Fruit fly (Drosophila melanogaster) whole organism, embryonic: ENCODE results near the gene Tmtc4.

Experiments
- BEAF-32 ChIP-seq: fragments of 200-800 bp; sonication (Bioruptor generic); optimal IDR thresholded peaks from 3 replicates; lab custom pipeline; 2017; ENCODE audit warnings: missing biosample characterization, missing genetic modification characterization, mild to moderate bottlenecking, moderate library complexity, missing genetic modification reagents
- BtbVII ChIP-seq: fragments of 200-800 bp; sonication (Bioruptor generic); optimal IDR thresholded peaks from 3 replicates; lab custom pipeline; 2017; ENCODE audit warnings: missing biosample characterization, mild to moderate bottlenecking, missing genetic modification characterization
- CG11560 ChIP-seq: fragments of 200-800 bp; sonication (Bioruptor generic); IDR thresholded peaks from 3 replicates; pipeline ENCODE4 v1.3.6; 2022; ENCODE audit warnings: missing biosample characterization, missing genetic modification characterization
- CG12769 ChIP-seq: fragments of 200-800 bp; sonication (Bioruptor generic); optimal IDR thresholded peaks from 2 replicates; lab custom pipeline; 2019; ENCODE audit warnings: missing biosample characterization, mild to moderate bottlenecking, missing genetic modification characterization, moderate library complexity
- CG14860 ChIP-seq: fragments of 200-800 bp; sonication (Bioruptor generic); IDR thresholded peaks from 3 replicates; pipeline ENCODE4 v1.3.6; 2022; ENCODE audit warnings: missing biosample characterization, missing genetic modification characterization; ENCODE audit not compliant: partially characterized antibody
- CG14965 ChIP-seq: fragments of 200-800 bp; sonication (Bioruptor generic); optimal IDR thresholded peaks from 2 replicates; lab custom pipeline; 2016; ENCODE audit warnings: missing biosample characterization, missing genetic modification characterization, borderline replicate concordance
- CG15479 ChIP-seq: fragments of 200-800 bp; sonication (Bioruptor generic); optimal IDR thresholded peaks from 3 replicates; lab custom pipeline; 2019; ENCODE audit warnings: missing biosample characterization, mild to moderate bottlenecking, missing genetic modification characterization, moderate library complexity
- CG16813 ChIP-seq: fragments of 200-800 bp; sonication (Bioruptor generic); IDR thresholded peaks from 3 replicates; pipeline ENCODE4 v1.3.6; 2022; ENCODE audit warnings: missing biosample characterization, missing genetic modification characterization; ENCODE audit not compliant: partially characterized antibody
- CG16863 ChIP-seq: fragments of 200-800 bp; sonication (Bioruptor generic); optimal IDR thresholded peaks from 3 replicates; lab custom pipeline; 2016; ENCODE audit warnings: missing biosample characterization, missing genetic modification characterization
- CG17359 ChIP-seq: fragments of 200-800 bp; sonication (Bioruptor generic); optimal IDR thresholded peaks from 3 replicates; lab custom pipeline; 2018; ENCODE audit warnings: missing biosample characterization, mild to moderate bottlenecking, missing genetic modification characterization, moderate library complexity
- CG17361 ChIP-seq: fragments of 200-800 bp; sonication (Bioruptor generic); IDR thresholded peaks from 3 replicates; pipeline ENCODE4 v1.3.6; 2022; ENCODE audit warnings: missing biosample characterization, missing genetic modification characterization
- CG17829 ChIP-seq: fragments of 200-800 bp; optimal IDR thresholded peaks from 2 replicates; lab custom pipeline; 2019; ENCODE audit warnings: missing biosample characterization, mild to moderate bottlenecking, missing genetic modification characterization, moderate library complexity
- CG2116 ChIP-seq: fragments of 200-800 bp; sonication (Bioruptor generic); optimal IDR thresholded peaks from 3 replicates; lab custom pipeline; 2018; ENCODE audit warnings: missing biosample characterization, mild to moderate bottlenecking, missing genetic modification characterization
- CG30403 ChIP-seq: fragments of 200-800 bp; sonication (Bioruptor generic); optimal IDR thresholded peaks from 3 replicates; lab custom pipeline; 2016; ENCODE audit warnings: missing biosample characterization, missing genetic modification characterization
- CG30431 ChIP-seq: fragments of 200-800 bp; sonication (Bioruptor generic); optimal IDR thresholded peaks from 2 replicates; lab custom pipeline; 2017; ENCODE audit warnings: missing biosample characterization, missing genetic modification characterization
- CG33557 ChIP-seq: fragments of 200-800 bp; sonication (Bioruptor generic); optimal IDR thresholded peaks from 2 replicates; lab custom pipeline; 2019; ENCODE audit warnings: missing biosample characterization, mild to moderate bottlenecking, missing genetic modification characterization, moderate library complexity
- CG4328 ChIP-seq: fragments of 200-800 bp; sonication (Bioruptor generic); optimal IDR thresholded peaks from 3 replicates; lab custom pipeline; 2017; ENCODE audit warnings: missing biosample characterization, missing genetic modification reagents, missing genetic modification characterization
- CG7556 ChIP-seq: fragments of 200-800 bp; sonication (Bioruptor generic); optimal IDR thresholded peaks from 2 replicates; lab custom pipeline; 2017; ENCODE audit warnings: missing biosample characterization, mild to moderate bottlenecking, missing genetic modification characterization
- CG7786 ChIP-seq: fragments of 200-800 bp; sonication (Bioruptor generic); optimal IDR thresholded peaks from 2 replicates; lab custom pipeline; 2016; ENCODE audit warnings: missing biosample characterization, missing genetic modification characterization
- CG8765 ChIP-seq: fragments of 200-800 bp; sonication (Bioruptor generic); IDR thresholded peaks from 2 replicates; pipeline ENCODE4 v1.3.6; 2022; ENCODE audit warnings: missing biosample characterization, missing genetic modification characterization
- Dad ChIP-seq: fragments of 200-800 bp; sonication (Bioruptor generic); optimal IDR thresholded peaks from 3 replicates; lab custom pipeline; 2016; ENCODE audit warnings: missing biosample characterization, missing genetic modification characterization
- Dfd ChIP-seq, 2 experiments: fragments of >200 bp; optimal IDR thresholded peaks; 2 replicates each; lab custom pipeline; 2017; ENCODE audit warnings: missing biosample characterization in 2 of 2, missing genetic modification characterization in 2 of 2
- Ets65A ChIP-seq: fragments of 200-800 bp; sonication (Bioruptor generic); peaks from one replicate; lab custom pipeline; 2016; ENCODE audit warnings: missing biosample characterization, missing genetic modification characterization
- HLH3B ChIP-seq: fragments of 200-800 bp; sonication (Bioruptor generic); IDR thresholded peaks from 2 replicates; pipeline ENCODE4 v1.3.6; 2022; ENCODE audit warnings: missing biosample characterization, missing genetic modification characterization
- Max ChIP-seq: fragments of 200-800 bp; sonication (Bioruptor generic); optimal IDR thresholded peaks from 2 replicates; lab custom pipeline; 2016; ENCODE audit warnings: missing biosample characterization, mild to moderate bottlenecking, missing genetic modification characterization
- Med ChIP-seq: fragments of 200-800 bp; sonication (Bioruptor generic); peaks from one replicate; lab custom pipeline; 2016; ENCODE audit warnings: missing biosample characterization, missing genetic modification characterization, mild to moderate bottlenecking, inconsistent platforms, moderate library complexity
- Meics ChIP-seq: fragments of 200-800 bp; sonication (Bioruptor generic); optimal IDR thresholded peaks from 2 replicates; lab custom pipeline; 2017; ENCODE audit warnings: missing biosample characterization, mild to moderate bottlenecking, missing genetic modification characterization
- Mes4 ChIP-seq: fragments of 200-800 bp; sonication (Bioruptor generic); optimal IDR thresholded peaks from 2 replicates; lab custom pipeline; 2016; ENCODE audit warnings: missing biosample characterization, missing genetic modification characterization
- Myb ChIP-seq: fragments of 200-800 bp; sonication (Bioruptor generic); optimal IDR thresholded peaks from 2 replicates; lab custom pipeline; 2016; ENCODE audit warnings: missing biosample characterization, missing genetic modification characterization
- NK7.1 ChIP-seq: fragments of 200-800 bp; sonication (Bioruptor generic); optimal IDR thresholded peaks from 3 replicates; lab custom pipeline; 2016; ENCODE audit warnings: missing biosample characterization, missing genetic modification characterization
- Pdp1 ChIP-seq, 2 experiments: fragments of 200-800 bp; sonication (Bioruptor generic); optimal IDR thresholded peaks; 3 replicates each; lab custom pipeline; 2016; ENCODE audit warnings: missing biosample characterization in 2 of 2, missing genetic modification characterization in 2 of 2, mild to moderate bottlenecking in 1 of 2, moderate library complexity in 1 of 2
- Scr ChIP-seq: fragments of 200-800 bp; sonication (Bioruptor generic); IDR thresholded peaks from 2 replicates; pipeline ENCODE4 v1.3.6; 2022; ENCODE audit warnings: missing biosample characterization, missing genetic modification characterization; ENCODE audit not compliant: partially characterized antibody
- TFAM ChIP-seq: fragments of 200-800 bp; sonication (Bioruptor generic); optimal IDR thresholded peaks from 2 replicates; lab custom pipeline; 2017; ENCODE audit warnings: missing biosample characterization, missing genetic modification characterization, inconsistent platforms
- Trl ChIP-seq, 3 experiments: fragments of >200 bp in 2 of 3; fragments of 200-800 bp in 1 of 3; sonication (Bioruptor generic) in 1 of 3; optimal IDR thresholded peaks; 2 replicates in 1 of 3; 3 replicates in 2 of 3; lab custom pipeline; 2016 to 2017; ENCODE audit warnings: missing biosample characterization in 1 of 3, missing genetic modification characterization in 1 of 3
- amos ChIP-seq: fragments of 200-800 bp; sonication (Bioruptor generic); IDR thresholded peaks from 2 replicates; pipeline ENCODE4 v1.3.6; 2022; ENCODE audit warnings: missing biosample characterization, missing genetic modification characterization; ENCODE audit not compliant: partially characterized antibody
- az2 ChIP-seq: fragments of 200-800 bp; sonication (Bioruptor generic); optimal IDR thresholded peaks from 3 replicates; lab custom pipeline; 2016; ENCODE audit warnings: missing biosample characterization, missing genetic modification characterization
- bowl ChIP-seq: fragments of 200-800 bp; sonication (Bioruptor generic); IDR thresholded peaks from 2 replicates; pipeline ENCODE4 v1.3.6; 2022; ENCODE audit warnings: missing biosample characterization, missing genetic modification characterization
- br ChIP-seq: fragments of >200 bp; optimal IDR thresholded peaks from 2 replicates; lab custom pipeline; 2017
- dimm ChIP-seq: fragments of 200-800 bp; sonication (Bioruptor generic); IDR thresholded peaks from 2 replicates; pipeline ENCODE4 v1.3.6; 2022; ENCODE audit warnings: missing biosample characterization, missing genetic modification characterization
- dysf ChIP-seq: fragments of 200-800 bp; sonication (Bioruptor generic); IDR thresholded peaks from 3 replicates; pipeline ENCODE4 v1.3.6; 2022; ENCODE audit warnings: missing biosample characterization, missing genetic modification characterization
- fd3F ChIP-seq: fragments of 200-800 bp; sonication (Bioruptor generic); optimal IDR thresholded peaks from 2 replicates; lab custom pipeline; 2018; ENCODE audit warnings: missing biosample characterization, mild to moderate bottlenecking, missing genetic modification characterization, moderate library complexity
- gfzf ChIP-seq: fragments of 200-800 bp; sonication (Bioruptor generic); optimal IDR thresholded peaks from 2 replicates; lab custom pipeline; 2016; ENCODE audit warnings: missing biosample characterization, mild to moderate bottlenecking, missing genetic modification characterization, moderate library complexity
- gsb ChIP-seq: fragments of 200-800 bp; sonication (Bioruptor generic); IDR thresholded peaks from 2 replicates; pipeline ENCODE4 v1.3.6; 2022; ENCODE audit warnings: missing biosample characterization, missing genetic modification characterization
- lilli ChIP-seq: fragments of 200-800 bp; sonication (Bioruptor generic); optimal IDR thresholded peaks from 3 replicates; lab custom pipeline; 2016; ENCODE audit warnings: missing biosample characterization, missing genetic modification characterization
- pnt ChIP-seq: fragments of 200-800 bp; sonication (Bioruptor generic); optimal IDR thresholded peaks from 3 replicates; lab custom pipeline; 2016; ENCODE audit warnings: missing biosample characterization, missing genetic modification characterization
- repo ChIP-seq: fragments of 200-800 bp; sonication (Bioruptor generic); optimal IDR thresholded peaks from 2 replicates; lab custom pipeline; 2016; ENCODE audit warnings: missing biosample characterization, missing genetic modification characterization
- ssp ChIP-seq: fragments of 200-800 bp; sonication (Bioruptor generic); IDR thresholded peaks from 2 replicates; pipeline ENCODE4 v1.3.6; 2022; ENCODE audit warnings: missing biosample characterization, missing genetic modification characterization
- twi ChIP-seq: fragments of 200-800 bp; optimal IDR thresholded peaks from 2 replicates; lab custom pipeline; 2019; ENCODE audit warnings: missing biosample characterization, mild to moderate bottlenecking, missing genetic modification characterization, moderate library complexity
- tx ChIP-seq: fragments of 200-800 bp; sonication (Bioruptor generic); optimal IDR thresholded peaks from 2 replicates; lab custom pipeline; 2016; ENCODE audit warnings: missing biosample characterization, missing genetic modification characterization
- zf30C ChIP-seq: fragments of 200-800 bp; sonication (Bioruptor generic); optimal IDR thresholded peaks from 3 replicates; lab custom pipeline; 2018; ENCODE audit warnings: missing biosample characterization, mild to moderate bottlenecking, missing genetic modification characterization

Tmtc4 gene

DNA sequence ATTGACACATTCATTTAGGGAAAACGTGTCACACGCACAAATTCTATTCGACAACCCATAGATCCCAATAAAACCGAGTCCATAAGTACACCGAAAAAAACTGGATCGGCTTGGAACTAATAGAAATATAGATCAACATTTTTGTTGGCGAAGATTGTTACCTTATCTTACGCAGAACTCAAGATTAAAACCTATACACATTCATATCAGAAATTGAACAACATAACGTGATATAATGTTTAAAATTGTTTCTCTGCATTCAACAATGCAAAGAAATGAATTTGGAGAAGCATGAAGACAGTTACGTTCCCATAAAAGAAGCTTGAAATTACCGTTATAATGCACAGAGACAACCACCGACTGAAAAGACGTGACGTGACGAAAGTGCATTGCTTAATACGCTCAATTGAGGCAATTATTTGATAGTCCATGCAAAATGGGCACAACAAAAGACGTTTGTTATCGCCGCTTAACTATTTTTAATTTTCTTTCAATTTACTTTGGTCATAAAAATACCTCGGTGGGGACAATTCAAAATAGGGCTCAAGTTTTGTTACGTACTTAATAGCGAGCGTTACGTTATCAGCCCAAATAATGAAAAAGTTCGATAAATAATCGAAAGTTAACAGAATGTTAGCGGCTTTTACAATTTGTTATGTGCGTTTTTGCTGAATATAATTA, 10.8 kb upstream of the Tmtc4 start, which contains the start of gene SerRS-m (continued):
- TF ChIP-seq Dfd (GFP tag; optimal IDR thresholded peaks at IDR 0.05; lab: Kevin White, UChicago) = no peak
- TF ChIP-seq NK7.1 (GFP tag; lab: Kevin White, UChicago) = no peak
- TF ChIP-seq twi (tag; lab: Kevin White, UChicago) = no peak
- peak; percentile 11 for TF ChIP-seq lilli
- TF ChIP-seq Meics = no peak
- no peak for TF ChIP-seq amos (GFP tag; lab: Robert Waterston, UW)
- TF ChIP-seq pnt (GFP tag; lab: Kevin White, UChicago) = no peak
- no peak for TF ChIP-seq CG30431
- no peak for TF ChIP-seq CG16863
- no peak for TF ChIP-seq BEAF-32 (GFP tag; lab: Kevin White, UChicago)
- TF ChIP-seq Dad (GFP tag; lab: Kevin White, UChicago) = no peak
- no peak for TF ChIP-seq CG11560 (tag; lab: Robert Waterston, UW)
- TF ChIP-seq Ets65A = peak; percentile 34
- TF ChIP-seq bowl (GFP tag; lab: Robert Waterston, UW) = no peak
- no peak for TF ChIP-seq dysf (GFP tag; lab: Robert Waterston, UW)
- TF ChIP-seq CG16813 (GFP tag; lab: Robert Waterston, UW) = no peak
- no peak for TF ChIP-seq CG17361
- no peak for TF ChIP-seq Scr
- peak; percentile 22 for TF ChIP-seq CG7556 (GFP tag; lab: Kevin White, UChicago)
- peak; percentile 15 for TF ChIP-seq CG17829 (tag; lab: Kevin White, UChicago)
- TF ChIP-seq dimm = no peak
- no peak for TF ChIP-seq Trl (optimal IDR thresholded peaks at IDR 0.05; lab: Kevin White, UChicago)
- TF ChIP-seq Trl (GFP tag; optimal IDR thresholded peaks at IDR 0.05; lab: Kevin White, UChicago) = no peak
- no peak for TF ChIP-seq br
- TF ChIP-seq CG4328 (GFP tag; lab: Kevin White, UChicago) = no peak
- TF ChIP-seq TFAM (GFP tag; lab: Kevin White, UChicago) = no peak
- TF ChIP-seq ssp = no peak
- no peak for TF ChIP-seq Mes4 (GFP tag; lab: Kevin White, UChicago)
- TF ChIP-seq az2 (GFP tag; lab: Kevin White, UChicago) = no peak
- TF ChIP-seq Max = no peak
- TF ChIP-seq zf30C (GFP tag; lab: Kevin White, UChicago) = peak; percentile 11
- no peak for TF ChIP-seq BtbVII (GFP tag; lab: Kevin White, UChicago)
- TF ChIP-seq CG33557 (GFP tag; lab: Kevin White, UChicago) = no peak
- no peak for TF ChIP-seq CG12769
- peak; percentile 75 for TF ChIP-seq Med (GFP tag; lab: Kevin White, UChicago)
- no peak for TF ChIP-seq CG30403 (GFP tag; lab: Kevin White, UChicago)
- TF ChIP-seq repo (GFP tag; lab: Kevin White, UChicago) = no peak
- TF ChIP-seq fd3F (GFP tag; lab: Kevin White, UChicago) = no peak
- no peak for TF ChIP-seq gfzf (GFP tag; lab: Kevin White, UChicago)
- no peak for TF ChIP-seq CG15479 (GFP tag; lab: Kevin White, UChicago)
- TF ChIP-seq HLH3B = 0 out of 2 replicates have a peak, but pooled peaks have one; percentile 18
- no peak for TF ChIP-seq tx
- TF ChIP-seq CG2116 (GFP tag; lab: Kevin White, UChicago) = no peak
- peak; percentile 19 for TF ChIP-seq CG17359 (tag; lab: Kevin White, UChicago)
- no peak for TF ChIP-seq CG8765 (GFP tag; lab: Robert Waterston, UW)
- TF ChIP-seq CG14860 (GFP tag; lab: Robert Waterston, UW) = no peak
- no peak for TF ChIP-seq gsb (GFP tag; lab: Robert Waterston, UW)
- peak; percentile 68 for TF ChIP-seq Myb
- TF ChIP-seq Pdp1 (GFP tag; optimal IDR thresholded peaks at IDR 0.05; lab: Kevin White, UChicago) = peak in 1 of 2 experiments; percentile 13
- no peak for TF ChIP-seq CG14965 (GFP tag; lab: Kevin White, UChicago)
- TF ChIP-seq CG7786 = no peak
